Worm (Caenorhabditis elegans) whole organism, L1 larva: Measurements from ENCODE around the gene col-118.

Source experiments
- aha-1 ChIP-seq: fragments of 150-350 bp; optimal IDR thresholded peaks from 2 replicates; lab custom pipeline; 2014; ENCODE audit warnings: missing biosample characterization, missing genetic modification characterization
- aly-2 ChIP-seq: fragments of 150-350 bp; optimal IDR thresholded peaks from 2 replicates; lab custom pipeline; 2014; ENCODE audit warnings: missing biosample characterization, missing genetic modification characterization
- ama-1 ChIP-seq: fragments of 150-350 bp; optimal IDR thresholded peaks from 2 replicates; lab custom pipeline; 2014
- ceh-82 ChIP-seq, 3 experiments: fragments of 150-350 bp in 1 of 3; sonication (generic microtip) in 2 of 3; optimal IDR thresholded peaks; 2 replicates each; lab custom pipeline; 2014 to 2017; ENCODE audit warnings: missing biosample characterization in 3 of 3, missing genetic modification characterization in 3 of 3
- ceh-90 ChIP-seq: sonication (generic microtip); optimal IDR thresholded peaks from 2 replicates; lab custom pipeline; 2016; ENCODE audit warnings: missing genetic modification characterization, missing compliant biosample characterization
- egl-27 ChIP-seq, 2 experiments: fragments of 150-350 bp in 1 of 2; sonication (generic microtip); optimal IDR thresholded peaks; 3 replicates each; lab custom pipeline; 2017 to 2018; ENCODE audit warnings: missing biosample characterization in 2 of 2, missing genetic modification characterization in 2 of 2, missing genetic modification reagents in 2 of 2
- elt-2 ChIP-seq: sonication (generic microtip); optimal IDR thresholded peaks from 2 replicates; lab custom pipeline; 2016; ENCODE audit warnings: missing genetic modification characterization, mild to moderate bottlenecking, inconsistent platforms, missing compliant biosample characterization, missing genetic modification reagents
- fos-1 ChIP-seq: fragments of 150-350 bp; optimal IDR thresholded peaks from 2 replicates; lab custom pipeline; 2014; ENCODE audit warnings: missing biosample characterization, missing genetic modification characterization
- hlh-4 ChIP-seq: sonication (generic microtip); optimal IDR thresholded peaks from 2 replicates; lab custom pipeline; 2016; ENCODE audit warnings: mild to moderate bottlenecking, missing genetic modification characterization, missing compliant biosample characterization
- mdl-1 ChIP-seq, 2 experiments: fragments of 150-350 bp; optimal IDR thresholded peaks; 2 replicates each; lab custom pipeline; 2014 to 2017; ENCODE audit warnings: missing biosample characterization in 2 of 2, missing genetic modification characterization in 2 of 2, inconsistent platforms in 1 of 2
- nhr-12 ChIP-seq: sonication (generic microtip); optimal IDR thresholded peaks from 2 replicates; lab custom pipeline; 2017; ENCODE audit warnings: missing biosample characterization, missing genetic modification characterization
- rnt-1 ChIP-seq: sonication (generic microtip); optimal IDR thresholded peaks from 2 replicates; lab custom pipeline; 2016; ENCODE audit warnings: mild to moderate bottlenecking, missing genetic modification characterization, moderate library complexity, missing compliant biosample characterization
- unc-62 ChIP-seq: fragments of 150-350 bp; optimal IDR thresholded peaks from 2 replicates; lab custom pipeline; 2014; ENCODE audit warnings: missing biosample characterization, missing genetic modification reagents, missing genetic modification characterization

ce11 chrIV:8865343-8865742, 17.3 kb downstream of the col-118 start, which contains the start of gene C09G9.1:
- TF ChIP-seq ceh-82 (tag; optimal IDR thresholded peaks at IDR 0.05; lab: Kevin White, UChicago) (no peak), rnt-1 (no peak), ceh-90 (tag; lab: Kevin White, UChicago) (no peak), ama-1 (lab: Kevin White, UChicago) (no peak), aha-1 (tag; lab: Kevin White, UChicago) (no peak), hlh-4 (tag; lab: Kevin White, UChicago) (no peak), unc-62 (GFP tag; lab: Kevin White, UChicago) (no peak), aly-2 (tag; lab: Kevin White, UChicago) (no peak), nhr-12 (no peak), fos-1 (tag; lab: Kevin White, UChicago) (no peak), elt-2 (tag; lab: Kevin White, UChicago) (no peak), egl-27 (tag; optimal IDR thresholded peaks at IDR 0.05; lab: Kevin White, UChicago) (no peak), mdl-1 (tag; optimal IDR thresholded peaks at IDR 0.05; lab: Kevin White, UChicago) (no peak)
